Fruit fly (Drosophila melanogaster) whole organism, embryonic: ENCODE results near the gene Cpr67Fa1.

ENCODE experiments used
- Awh ChIP-seq: fragments of 200-800 bp; sonication (Bioruptor generic); IDR thresholded peaks from 2 replicates; pipeline ENCODE4, ENCODE4 v1.3.6; 2022; ENCODE audit warnings: missing biosample characterization, missing genetic modification characterization
- B-H2 ChIP-seq: fragments of 200-800 bp; sonication (Bioruptor generic); optimal IDR thresholded peaks from 2 replicates; lab custom pipeline; 2018; ENCODE audit warnings: missing biosample characterization, mild to moderate bottlenecking, missing genetic modification characterization
- C15 ChIP-seq: fragments of 200-800 bp; sonication (Bioruptor generic); IDR thresholded peaks from 3 replicates; pipeline ENCODE4 v1.3.6; 2022; ENCODE audit warnings: missing biosample characterization, missing genetic modification characterization
- CG10267 ChIP-seq: fragments of 200-800 bp; sonication (Bioruptor generic); optimal IDR thresholded peaks from 2 replicates; lab custom pipeline; 2018; ENCODE audit warnings: missing biosample characterization, mild to moderate bottlenecking, missing genetic modification characterization, moderate library complexity
- CG10959 ChIP-seq: fragments of 200-800 bp; sonication (Bioruptor generic); IDR thresholded peaks from 2 replicates; pipeline ENCODE4 v1.3.6; 2022; ENCODE audit warnings: missing biosample characterization, missing genetic modification characterization
- CG11093 ChIP-seq: fragments of 200-800 bp; sonication (Bioruptor generic); IDR thresholded peaks from 3 replicates; pipeline ENCODE4 v1.3.6; 2022; ENCODE audit warnings: missing biosample characterization, missing genetic modification characterization
- CG12744 ChIP-seq: fragments of 200-800 bp; sonication (Bioruptor generic); optimal IDR thresholded peaks from 2 replicates; lab custom pipeline; 2016; ENCODE audit warnings: missing biosample characterization, missing genetic modification characterization
- CG14667 ChIP-seq: fragments of 200-800 bp; sonication (Bioruptor generic); IDR thresholded peaks from 2 replicates; pipeline ENCODE4 v1.3.6; 2022; ENCODE audit warnings: missing biosample characterization, missing genetic modification characterization
- CG15269 ChIP-seq: fragments of 200-800 bp; sonication (Bioruptor generic); optimal IDR thresholded peaks from 2 replicates; lab custom pipeline; 2018; ENCODE audit warnings: missing biosample characterization, mild to moderate bottlenecking, missing genetic modification characterization, moderate library complexity
- CG15696 ChIP-seq: fragments of 200-800 bp; sonication (Bioruptor generic); optimal IDR thresholded peaks from 2 replicates; lab custom pipeline; 2019; ENCODE audit warnings: missing biosample characterization, mild to moderate bottlenecking, missing genetic modification characterization, moderate library complexity
- CG16863 ChIP-seq: fragments of 200-800 bp; sonication (Bioruptor generic); optimal IDR thresholded peaks from 3 replicates; lab custom pipeline; 2016; ENCODE audit warnings: missing biosample characterization, missing genetic modification characterization
- CG2678 ChIP-seq: fragments of 200-800 bp; sonication (Bioruptor generic); optimal IDR thresholded peaks from 3 replicates; lab custom pipeline; 2019; ENCODE audit warnings: missing biosample characterization, mild to moderate bottlenecking, missing genetic modification characterization, moderate library complexity
- CG3065 ChIP-seq: fragments of 200-800 bp; sonication (Bioruptor generic); optimal IDR thresholded peaks from 2 replicates; lab custom pipeline; 2016; ENCODE audit warnings: missing biosample characterization, missing genetic modification characterization
- CG32772 ChIP-seq: fragments of 200-800 bp; sonication (Bioruptor generic); IDR thresholded peaks from 2 replicates; pipeline ENCODE4 v1.3.6; 2022; ENCODE audit warnings: missing biosample characterization, missing genetic modification characterization
- CG33213 ChIP-seq: fragments of 200-800 bp; sonication (Bioruptor generic); optimal IDR thresholded peaks from 3 replicates; lab custom pipeline; 2016; ENCODE audit warnings: missing biosample characterization, missing genetic modification characterization
- CG3838 ChIP-seq: fragments of 200-800 bp; sonication (Bioruptor generic); optimal IDR thresholded peaks from 3 replicates; lab custom pipeline; 2016; ENCODE audit warnings: missing biosample characterization, missing genetic modification characterization
- CG4328 ChIP-seq: fragments of 200-800 bp; sonication (Bioruptor generic); optimal IDR thresholded peaks from 3 replicates; lab custom pipeline; 2017; ENCODE audit warnings: missing biosample characterization, missing genetic modification reagents, missing genetic modification characterization
- CG4854 ChIP-seq: fragments of 200-800 bp; sonication (Bioruptor generic); optimal IDR thresholded peaks from 2 replicates; lab custom pipeline; 2016; ENCODE audit warnings: missing biosample characterization, missing genetic modification characterization, inconsistent platforms
- CG6683 ChIP-seq: fragments of 200-800 bp; sonication (Bioruptor generic); optimal IDR thresholded peaks from 2 replicates; lab custom pipeline; 2017; ENCODE audit warnings: missing biosample characterization, mild to moderate bottlenecking, missing genetic modification characterization, missing genetic modification reagents
- CG7556 ChIP-seq: fragments of 200-800 bp; sonication (Bioruptor generic); optimal IDR thresholded peaks from 2 replicates; lab custom pipeline; 2017; ENCODE audit warnings: missing biosample characterization, mild to moderate bottlenecking, missing genetic modification characterization
- CG7786 ChIP-seq: fragments of 200-800 bp; sonication (Bioruptor generic); optimal IDR thresholded peaks from 2 replicates; lab custom pipeline; 2016; ENCODE audit warnings: missing biosample characterization, missing genetic modification characterization
- CG8089 ChIP-seq: fragments of 200-800 bp; sonication (Bioruptor generic); optimal IDR thresholded peaks from 3 replicates; lab custom pipeline; 2016; ENCODE audit warnings: missing biosample characterization, missing genetic modification characterization
- CG9876 ChIP-seq: fragments of 200-800 bp; sonication (Bioruptor generic); optimal IDR thresholded peaks from 2 replicates; lab custom pipeline; 2016; ENCODE audit warnings: missing biosample characterization, missing genetic modification characterization
- Camta ChIP-seq: fragments of 200-800 bp; sonication (Bioruptor generic); optimal IDR thresholded peaks from 2 replicates; lab custom pipeline; 2016; ENCODE audit warnings: missing biosample characterization, missing genetic modification characterization
- HLH54F ChIP-seq: fragments of 200-800 bp; sonication (Bioruptor generic); optimal IDR thresholded peaks from 3 replicates; lab custom pipeline; 2016; ENCODE audit warnings: missing biosample characterization, missing genetic modification characterization
- Kr ChIP-seq: fragments of 200-800 bp; sonication (Bioruptor generic); optimal IDR thresholded peaks from 2 replicates; lab custom pipeline; 2017; ENCODE audit warnings: missing biosample characterization, mild to moderate bottlenecking, missing genetic modification characterization
- Ptx1 ChIP-seq: fragments of 200-800 bp; sonication (Bioruptor generic); IDR thresholded peaks from 2 replicates; pipeline ENCODE4 v1.3.6; 2022; ENCODE audit warnings: missing biosample characterization, missing genetic modification characterization
- Six4 ChIP-seq: fragments of 200-800 bp; sonication (Bioruptor generic); optimal IDR thresholded peaks from 2 replicates; lab custom pipeline; 2016; ENCODE audit warnings: missing biosample characterization, missing genetic modification characterization
- Vsx1 ChIP-seq: fragments of 200-800 bp; sonication (Bioruptor generic); optimal IDR thresholded peaks from 2 replicates; lab custom pipeline; 2017; ENCODE audit warnings: missing biosample characterization, mild to moderate bottlenecking, missing genetic modification characterization, missing genetic modification reagents
- al ChIP-seq: fragments of 200-800 bp; sonication (Bioruptor generic); IDR thresholded peaks from 2 replicates; pipeline ENCODE4 v1.3.6; 2022; ENCODE audit warnings: missing biosample characterization, missing genetic modification characterization
- cg ChIP-seq: fragments of 200-800 bp; sonication (Bioruptor generic); optimal IDR thresholded peaks from 3 replicates; lab custom pipeline; 2019; ENCODE audit warnings: missing biosample characterization, mild to moderate bottlenecking, missing genetic modification characterization, moderate library complexity
- chinmo ChIP-seq: fragments of 200-800 bp; sonication (Bioruptor generic); IDR thresholded peaks from 4 replicates; pipeline ENCODE4 v1.3.6; 2022; ENCODE audit warnings: missing biosample characterization, missing genetic modification characterization; ENCODE audit not compliant: partially characterized antibody
- ci ChIP-seq: fragments of 200-800 bp; sonication (Bioruptor generic); IDR thresholded peaks from 3 replicates; pipeline ENCODE4 v1.3.6; 2022; ENCODE audit warnings: missing biosample characterization, missing genetic modification characterization
- croc ChIP-seq: fragments of 200-800 bp; sonication (Bioruptor generic); conservative IDR thresholded peaks from 3 replicates; pipeline ENCODE4 v1.3.6; 2022; ENCODE audit warnings: missing biosample characterization, missing genetic modification characterization
- da ChIP-seq: fragments of 200-800 bp; sonication (Bioruptor generic); optimal IDR thresholded peaks from 2 replicates; lab custom pipeline; 2016; ENCODE audit warnings: missing biosample characterization, missing genetic modification characterization
- dan ChIP-seq: fragments of 200-800 bp; sonication (Bioruptor generic); IDR thresholded peaks from 2 replicates; pipeline ENCODE4 v1.3.6; 2022; ENCODE audit warnings: missing biosample characterization, missing genetic modification characterization
- disco-r ChIP-seq: fragments of 200-800 bp; sonication (Bioruptor generic); optimal IDR thresholded peaks from 2 replicates; lab custom pipeline; 2016; ENCODE audit warnings: missing biosample characterization, missing genetic modification characterization
- dmrt11E ChIP-seq: fragments of 200-800 bp; sonication (Bioruptor generic); optimal IDR thresholded peaks from 3 replicates; lab custom pipeline; 2018; ENCODE audit warnings: missing biosample characterization, mild to moderate bottlenecking, missing genetic modification characterization, moderate library complexity
- fu2 ChIP-seq: fragments of 200-800 bp; sonication (Bioruptor generic); optimal IDR thresholded peaks from 2 replicates; lab custom pipeline; 2016; ENCODE audit warnings: missing biosample characterization, missing genetic modification characterization
- jing ChIP-seq: fragments of 200-800 bp; sonication (Bioruptor generic); optimal IDR thresholded peaks from 2 replicates; lab custom pipeline; 2018; ENCODE audit warnings: missing biosample characterization, mild to moderate bottlenecking, missing genetic modification characterization
- klu ChIP-seq: fragments of 200-800 bp; sonication (Bioruptor generic); IDR thresholded peaks from 2 replicates; pipeline ENCODE4 v1.3.6; 2022; ENCODE audit warnings: missing biosample characterization, missing genetic modification characterization
- kni ChIP-seq: fragments of 200-800 bp; sonication (Bioruptor generic); optimal IDR thresholded peaks from 3 replicates; lab custom pipeline; 2017; ENCODE audit warnings: mild to moderate bottlenecking, missing biosample characterization, missing genetic modification reagents, missing genetic modification characterization
- nerfin-1 ChIP-seq: fragments of 200-800 bp; sonication (Bioruptor generic); optimal IDR thresholded peaks from 3 replicates; lab custom pipeline; 2019; ENCODE audit warnings: missing biosample characterization, mild to moderate bottlenecking, missing genetic modification characterization, moderate library complexity
- nom ChIP-seq: fragments of 200-800 bp; sonication (Bioruptor generic); optimal IDR thresholded peaks from 2 replicates; lab custom pipeline; 2017; ENCODE audit warnings: missing biosample characterization, missing genetic modification characterization, mild to moderate bottlenecking, moderate library complexity, missing genetic modification reagents
- pb ChIP-seq: fragments of 200-800 bp; sonication (Bioruptor generic); optimal IDR thresholded peaks from 3 replicates; lab custom pipeline; 2016; ENCODE audit warnings: missing biosample characterization, missing genetic modification characterization
- pzg ChIP-seq: fragments of 200-800 bp; sonication (Bioruptor generic); optimal IDR thresholded peaks from 3 replicates; lab custom pipeline; 2018; ENCODE audit warnings: missing biosample characterization, mild to moderate bottlenecking, missing genetic modification characterization, moderate library complexity
- sd ChIP-seq: fragments of 200-800 bp; sonication (Bioruptor generic); optimal IDR thresholded peaks from 3 replicates; lab custom pipeline; 2018; ENCODE audit warnings: missing biosample characterization, mild to moderate bottlenecking, missing genetic modification characterization, moderate library complexity
- seq ChIP-seq: fragments of 200-800 bp; sonication (Bioruptor generic); IDR thresholded peaks from 2 replicates; pipeline ENCODE4 v1.3.6; 2022; ENCODE audit warnings: missing biosample characterization, missing genetic modification characterization
- so ChIP-seq: fragments of 200-800 bp; sonication (Bioruptor generic); IDR thresholded peaks from 3 replicates; pipeline ENCODE4 v1.3.6; 2022; ENCODE audit warnings: missing biosample characterization, missing genetic modification characterization
- vvl ChIP-seq: fragments of 200-800 bp; sonication (Bioruptor generic); IDR thresholded peaks from 2 replicates; pipeline ENCODE4 v1.3.6; 2022; ENCODE audit warnings: missing biosample characterization, missing genetic modification characterization
- wdn ChIP-seq: fragments of 200-800 bp; sonication (Bioruptor generic); IDR thresholded peaks from 2 replicates; pipeline ENCODE4 v1.3.6; 2022; ENCODE audit warnings: missing biosample characterization, missing genetic modification characterization

Gene Cpr67Fa1

DNA sequence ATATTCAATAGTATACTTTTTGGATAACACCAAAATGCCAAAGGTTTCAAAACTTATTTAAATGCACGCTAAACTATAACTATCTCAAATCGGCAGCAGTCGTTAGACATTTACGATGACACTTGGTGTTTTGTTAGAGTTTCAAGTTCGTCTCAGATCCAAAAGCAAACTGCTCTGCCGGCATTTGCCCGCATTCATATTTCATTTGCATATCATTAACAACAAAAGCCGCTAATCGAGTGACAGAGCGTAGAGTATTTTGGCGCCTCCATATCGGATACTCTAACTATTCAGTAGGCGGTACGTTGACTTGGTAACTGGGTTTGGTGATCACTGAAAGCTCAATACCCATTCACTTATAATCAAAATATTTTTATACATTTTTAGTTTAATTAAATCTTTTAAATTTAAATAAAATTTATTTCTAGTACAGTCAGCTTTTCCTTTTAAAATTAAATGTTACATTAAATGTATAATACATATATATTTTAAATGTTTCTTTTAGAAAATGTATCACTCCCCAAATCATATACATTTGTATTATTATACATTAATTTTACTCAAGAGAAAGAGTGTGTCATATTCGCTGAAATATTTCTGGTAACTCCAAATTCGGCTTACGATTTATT lies 3.5 kb downstream of the Cpr67Fa1 start (continued):
- TF ChIP-seq CG10267 (tag; lab: Kevin White, UChicago) (peak; percentile 53), CG6683 (peak; percentile 30), CG12744 (GFP tag; lab: Kevin White, UChicago) (no peak), Six4 (peak; percentile 5), chinmo (GFP tag; lab: Robert Waterston, UW) (peak; percentile 94; the same call in 3 of the 4 replicates), disco-r (no peak), cg (GFP tag; lab: Kevin White, UChicago) (peak; percentile 46), fu2 (no peak), Awh (GFP tag; lab: Robert Waterston, UW) (peak; percentile 63; the same call in 1 of the 2 replicates), CG33213 (GFP tag; lab: Kevin White, UChicago) (no peak), Kr (GFP tag; lab: Kevin White, UChicago) (no peak), CG4854 (GFP tag; lab: Kevin White, UChicago) (no peak), CG11093 (no peak), CG7786 (GFP tag; lab: Kevin White, UChicago) (no peak), CG8089 (no peak), vvl (GFP tag; lab: Robert Waterston, UW) (peak; percentile 80), dmrt11E (tag; lab: Kevin White, UChicago) (peak; percentile 39), CG15696 (peak; percentile 16), kni (no peak), CG3065 (GFP tag; lab: Kevin White, UChicago) (no peak), CG10959 (GFP tag; lab: Robert Waterston, UW) (no peak), CG2678 (tag; lab: Kevin White, UChicago) (peak; percentile 80), C15 (GFP tag; lab: Robert Waterston, UW) (no peak), CG15269 (tag; lab: Kevin White, UChicago) (peak; percentile 65), CG16863 (no peak), CG3838 (no peak), so (no peak), CG7556 (GFP tag; lab: Kevin White, UChicago) (peak; percentile 66), nom (GFP tag; lab: Kevin White, UChicago) (no peak), ci (no peak), klu (GFP tag; lab: Robert Waterston, UW) (no peak), pzg (GFP tag; lab: Kevin White, UChicago) (no peak), sd (tag; lab: Kevin White, UChicago) (peak; percentile 79), HLH54F (GFP tag; lab: Kevin White, UChicago) (no peak), CG4328 (GFP tag; lab: Kevin White, UChicago) (no peak), B-H2 (GFP tag; lab: Kevin White, UChicago) (peak; percentile 60), Vsx1 (peak; percentile 39), seq (GFP tag; lab: Robert Waterston, UW) (no peak), croc (GFP tag; lab: Robert Waterston, UW) (no peak), pb (GFP tag; lab: Kevin White, UChicago) (no peak), CG32772 (GFP tag; lab: Robert Waterston, UW) (no peak), wdn (GFP tag; lab: Robert Waterston, UW) (no peak), CG9876 (GFP tag; lab: Kevin White, UChicago) (no peak), dan (GFP tag; lab: Robert Waterston, UW) (no peak), CG14667 (GFP tag; lab: Robert Waterston, UW) (no peak), al (GFP tag; lab: Robert Waterston, UW) (peak; percentile 39; the same call in 1 of the 2 replicates), Ptx1 (GFP tag; lab: Robert Waterston, UW) (peak; percentile 45; the same call in 1 of the 2 replicates), da (GFP tag; lab: Kevin White, UChicago) (no peak), Camta (GFP tag; lab: Kevin White, UChicago) (no peak), jing (GFP tag; lab: Kevin White, UChicago) (no peak), nerfin-1 (no peak)
